Fruit fly (Drosophila melanogaster): ENCODE data around the gene CG43131.

dm6 chr3R:5066528-5067167 lies 42.3 kb downstream of the CG43131 start:
- TF ChIP-seq Sin3A (optimal IDR thresholded peaks at IDR 0.05) (no peak), ttk (optimal IDR thresholded peaks at IDR 0.05) (no peak), h (optimal IDR thresholded peaks at IDR 0.05) (no peak), Myc (optimal IDR thresholded peaks at IDR 0.05) (no peak), psq (optimal IDR thresholded peaks at IDR 0.05) (no peak), insv (optimal IDR thresholded peaks at IDR 0.05) (no peak)
